Fruit fly (Drosophila melanogaster) whole organism, embryonic: Measurements from ENCODE around the gene CG10226.

ENCODE experiments used
- B-H1 ChIP-seq: fragments of 200-800 bp; sonication (Bioruptor generic); IDR thresholded peaks from 3 replicates; pipeline ENCODE4 v1.3.6; 2022; ENCODE audit warnings: missing biosample characterization, missing genetic modification characterization
- BtbVII ChIP-seq: fragments of 200-800 bp; sonication (Bioruptor generic); optimal IDR thresholded peaks from 3 replicates; lab custom pipeline; 2017; ENCODE audit warnings: missing biosample characterization, mild to moderate bottlenecking, missing genetic modification characterization
- C15 ChIP-seq: fragments of 200-800 bp; sonication (Bioruptor generic); IDR thresholded peaks from 3 replicates; pipeline ENCODE4 v1.3.6; 2022; ENCODE audit warnings: missing biosample characterization, missing genetic modification characterization
- CG10147 ChIP-seq: fragments of 200-800 bp; sonication (Bioruptor generic); optimal IDR thresholded peaks from 2 replicates; lab custom pipeline; 2019; ENCODE audit warnings: missing biosample characterization, mild to moderate bottlenecking, missing genetic modification characterization, moderate library complexity
- CG11456 ChIP-seq: fragments of 200-800 bp; sonication (Bioruptor generic); IDR thresholded peaks from 3 replicates; pipeline ENCODE4 v1.3.6; 2022; ENCODE audit warnings: missing biosample characterization, missing genetic modification characterization
- CG12942 ChIP-seq: fragments of 200-800 bp; sonication (Bioruptor generic); optimal IDR thresholded peaks from 3 replicates; lab custom pipeline; 2016; ENCODE audit warnings: missing biosample characterization, missing genetic modification characterization
- CG15479 ChIP-seq: fragments of 200-800 bp; sonication (Bioruptor generic); optimal IDR thresholded peaks from 3 replicates; lab custom pipeline; 2019; ENCODE audit warnings: missing biosample characterization, mild to moderate bottlenecking, missing genetic modification characterization, moderate library complexity
- CG17328 ChIP-seq: fragments of 200-800 bp; sonication (Bioruptor generic); IDR thresholded peaks from 2 replicates; pipeline ENCODE4 v1.3.6; 2022; ENCODE audit warnings: missing biosample characterization, missing genetic modification characterization
- CG17829 ChIP-seq: fragments of 200-800 bp; optimal IDR thresholded peaks from 2 replicates; lab custom pipeline; 2019; ENCODE audit warnings: missing biosample characterization, mild to moderate bottlenecking, missing genetic modification characterization, moderate library complexity
- CG18764 ChIP-seq: fragments of 200-800 bp; sonication (Bioruptor generic); optimal IDR thresholded peaks from 3 replicates; lab custom pipeline; 2016; ENCODE audit warnings: missing biosample characterization, missing genetic modification characterization
- CG2678 ChIP-seq: fragments of 200-800 bp; sonication (Bioruptor generic); optimal IDR thresholded peaks from 3 replicates; lab custom pipeline; 2019; ENCODE audit warnings: missing biosample characterization, mild to moderate bottlenecking, missing genetic modification characterization, moderate library complexity
- CG31224 ChIP-seq: fragments of 200-800 bp; sonication (Bioruptor generic); IDR thresholded peaks from 2 replicates; pipeline ENCODE4 v1.3.6; 2022; ENCODE audit warnings: missing biosample characterization, missing genetic modification characterization
- CG3281 ChIP-seq: fragments of 200-800 bp; sonication (Bioruptor generic); optimal IDR thresholded peaks from 3 replicates; lab custom pipeline; 2017; ENCODE audit warnings: missing biosample characterization, mild to moderate bottlenecking, missing genetic modification characterization
- CG3847 ChIP-seq: fragments of 200-800 bp; sonication (Bioruptor generic); IDR thresholded peaks from 2 replicates; pipeline ENCODE4 v1.3.6; 2022; ENCODE audit warnings: missing biosample characterization, missing genetic modification characterization
- CG4360 ChIP-seq: fragments of 200-800 bp; sonication (Bioruptor generic); IDR thresholded peaks from 2 replicates; pipeline ENCODE4 v1.3.6; 2022; ENCODE audit warnings: missing biosample characterization, missing genetic modification characterization
- CG4707 ChIP-seq: fragments of 200-800 bp; sonication (Bioruptor generic); optimal IDR thresholded peaks from 2 replicates; lab custom pipeline; 2018; ENCODE audit warnings: missing biosample characterization, mild to moderate bottlenecking, missing genetic modification characterization, moderate library complexity
- CG4730 ChIP-seq: fragments of 200-800 bp; sonication (Bioruptor generic); IDR thresholded peaks from 2 replicates; pipeline ENCODE4 v1.3.6; 2022; ENCODE audit warnings: missing biosample characterization, missing genetic modification characterization
- CG6791 ChIP-seq: fragments of 200-800 bp; sonication (Bioruptor generic); IDR thresholded peaks from 3 replicates; pipeline ENCODE4 v1.3.6; 2022; ENCODE audit warnings: missing biosample characterization, missing genetic modification characterization; ENCODE audit not compliant: partially characterized antibody
- CG9797 ChIP-seq: fragments of 200-800 bp; sonication (Bioruptor generic); optimal IDR thresholded peaks from 3 replicates; lab custom pipeline; 2018; ENCODE audit warnings: missing biosample characterization, mild to moderate bottlenecking, missing genetic modification characterization
- CG9817 ChIP-seq: fragments of 200-800 bp; sonication (Bioruptor generic); optimal IDR thresholded peaks from 2 replicates; lab custom pipeline; 2018; ENCODE audit warnings: missing biosample characterization, mild to moderate bottlenecking, missing genetic modification characterization, moderate library complexity
- D19B ChIP-seq: fragments of 200-800 bp; sonication (Bioruptor generic); optimal IDR thresholded peaks from 2 replicates; lab custom pipeline; 2017; ENCODE audit warnings: missing biosample characterization, mild to moderate bottlenecking, missing genetic modification characterization
- Deaf1 ChIP-seq: fragments of 200-800 bp; optimal IDR thresholded peaks from 3 replicates; lab custom pipeline; 2019; ENCODE audit warnings: missing biosample characterization, mild to moderate bottlenecking, missing genetic modification characterization, moderate library complexity
- H2.0 ChIP-seq: fragments of 200-800 bp; sonication (Bioruptor generic); IDR thresholded peaks from 2 replicates; pipeline ENCODE4 v1.3.6; 2022; ENCODE audit warnings: missing biosample characterization, missing genetic modification characterization
- HHEX ChIP-seq: fragments of 200-800 bp; sonication (Bioruptor generic); optimal IDR thresholded peaks from 3 replicates; lab custom pipeline; 2017; ENCODE audit warnings: missing biosample characterization, mild to moderate bottlenecking, missing genetic modification characterization, missing genetic modification reagents
- Hey ChIP-seq: fragments of 200-800 bp; sonication (Bioruptor generic); optimal IDR thresholded peaks from 3 replicates; lab custom pipeline; 2018; ENCODE audit warnings: missing biosample characterization, mild to moderate bottlenecking, missing genetic modification characterization
- Hmx ChIP-seq: fragments of 200-800 bp; sonication (Bioruptor generic); optimal IDR thresholded peaks from 2 replicates; lab custom pipeline; 2016; ENCODE audit warnings: missing biosample characterization, missing genetic modification characterization
- Hr3 ChIP-seq: fragments of 200-800 bp; sonication (Bioruptor generic); optimal IDR thresholded peaks from 3 replicates; lab custom pipeline; 2016; ENCODE audit warnings: missing biosample characterization, missing genetic modification characterization
- Myb ChIP-seq: fragments of 200-800 bp; sonication (Bioruptor generic); optimal IDR thresholded peaks from 2 replicates; lab custom pipeline; 2016; ENCODE audit warnings: missing biosample characterization, missing genetic modification characterization
- NfI ChIP-seq: fragments of 200-800 bp; sonication (Bioruptor generic); optimal IDR thresholded peaks from 3 replicates; lab custom pipeline; 2018; ENCODE audit warnings: missing biosample characterization, mild to moderate bottlenecking, missing genetic modification characterization, moderate library complexity
- Spps ChIP-seq: fragments of 200-800 bp; sonication (Bioruptor generic); optimal IDR thresholded peaks from 2 replicates; lab custom pipeline; 2018; ENCODE audit warnings: missing biosample characterization, mild to moderate bottlenecking, missing genetic modification characterization
- TFAM ChIP-seq: fragments of 200-800 bp; sonication (Bioruptor generic); optimal IDR thresholded peaks from 2 replicates; lab custom pipeline; 2017; ENCODE audit warnings: missing biosample characterization, missing genetic modification characterization, inconsistent platforms
- Xbp1 ChIP-seq: fragments of 200-800 bp; sonication (Bioruptor generic); optimal IDR thresholded peaks from 3 replicates; lab custom pipeline; 2016; ENCODE audit warnings: missing biosample characterization, mild to moderate bottlenecking, missing genetic modification characterization
- ac ChIP-seq: fragments of 200-800 bp; sonication (Bioruptor generic); optimal IDR thresholded peaks from 3 replicates; lab custom pipeline; 2017; ENCODE audit warnings: missing biosample characterization, mild to moderate bottlenecking, missing genetic modification characterization
- amos ChIP-seq: fragments of 200-800 bp; sonication (Bioruptor generic); IDR thresholded peaks from 2 replicates; pipeline ENCODE4 v1.3.6; 2022; ENCODE audit warnings: missing biosample characterization, missing genetic modification characterization; ENCODE audit not compliant: partially characterized antibody
- chinmo ChIP-seq: fragments of 200-800 bp; sonication (Bioruptor generic); IDR thresholded peaks from 4 replicates; pipeline ENCODE4 v1.3.6; 2022; ENCODE audit warnings: missing biosample characterization, missing genetic modification characterization; ENCODE audit not compliant: partially characterized antibody
- corto ChIP-seq: fragments of 200-800 bp; sonication (Bioruptor generic); optimal IDR thresholded peaks from 2 replicates; lab custom pipeline; 2016; ENCODE audit warnings: missing biosample characterization, mild to moderate bottlenecking, missing genetic modification characterization, moderate library complexity
- grau ChIP-seq: fragments of 200-800 bp; optimal IDR thresholded peaks from 3 replicates; lab custom pipeline; 2019; ENCODE audit warnings: missing biosample characterization, mild to moderate bottlenecking, missing genetic modification characterization, moderate library complexity
- hb ChIP-seq: fragments of 200-800 bp; sonication (Bioruptor generic); IDR thresholded peaks from 3 replicates; pipeline ENCODE4 v1.3.6; 2022; ENCODE audit warnings: missing biosample characterization, missing genetic modification characterization; ENCODE audit not compliant: partially characterized antibody
- her ChIP-seq: fragments of 200-800 bp; sonication (Bioruptor generic); optimal IDR thresholded peaks from 2 replicates; lab custom pipeline; 2016; ENCODE audit warnings: missing biosample characterization, missing genetic modification characterization
- luna ChIP-seq: fragments of 200-800 bp; sonication (Bioruptor generic); optimal IDR thresholded peaks from 2 replicates; lab custom pipeline; 2016; ENCODE audit warnings: missing biosample characterization, missing genetic modification characterization
- odd ChIP-seq: fragments of 200-800 bp; sonication (Bioruptor generic); optimal IDR thresholded peaks from 2 replicates; lab custom pipeline; 2017; ENCODE audit warnings: missing biosample characterization, mild to moderate bottlenecking, missing genetic modification characterization
- pan ChIP-seq, 4 experiments: fragments of >200 bp in 3 of 4; fragments of 200-800 bp in 1 of 4; sonication (Bioruptor generic) in 1 of 4; optimal IDR thresholded peaks in 3 of 4; IDR thresholded peaks in 1 of 4; 2 replicates each; pipeline versions ENCODE4 v1.3.6 to Lab custom; 2017 to 2022; ENCODE audit warnings: missing biosample characterization in 2 of 4, missing genetic modification characterization in 2 of 4, mixed read lengths in 1 of 4
- pros ChIP-seq: fragments of 200-800 bp; sonication (Bioruptor generic); optimal IDR thresholded peaks from 3 replicates; lab custom pipeline; 2019; ENCODE audit warnings: missing biosample characterization, mild to moderate bottlenecking, missing genetic modification characterization, moderate library complexity
- scrt ChIP-seq: fragments of 200-800 bp; sonication (Bioruptor generic); optimal IDR thresholded peaks from 2 replicates; lab custom pipeline; 2018; ENCODE audit warnings: missing biosample characterization, mild to moderate bottlenecking, missing genetic modification characterization, moderate library complexity
- sr ChIP-seq: fragments of 200-800 bp; sonication (Bioruptor generic); IDR thresholded peaks from 3 replicates; pipeline ENCODE4 v1.3.6; 2022; ENCODE audit warnings: missing biosample characterization, missing genetic modification characterization
- tin ChIP-seq: fragments of 200-800 bp; sonication (Bioruptor generic); optimal IDR thresholded peaks from 3 replicates; lab custom pipeline; 2016; ENCODE audit warnings: missing biosample characterization, missing genetic modification characterization
- unpg ChIP-seq: fragments of 200-800 bp; sonication (Bioruptor generic); optimal IDR thresholded peaks from 3 replicates; lab custom pipeline; 2018; ENCODE audit warnings: missing biosample characterization, mild to moderate bottlenecking, missing genetic modification characterization, moderate library complexity

CG10226 gene

DNA sequence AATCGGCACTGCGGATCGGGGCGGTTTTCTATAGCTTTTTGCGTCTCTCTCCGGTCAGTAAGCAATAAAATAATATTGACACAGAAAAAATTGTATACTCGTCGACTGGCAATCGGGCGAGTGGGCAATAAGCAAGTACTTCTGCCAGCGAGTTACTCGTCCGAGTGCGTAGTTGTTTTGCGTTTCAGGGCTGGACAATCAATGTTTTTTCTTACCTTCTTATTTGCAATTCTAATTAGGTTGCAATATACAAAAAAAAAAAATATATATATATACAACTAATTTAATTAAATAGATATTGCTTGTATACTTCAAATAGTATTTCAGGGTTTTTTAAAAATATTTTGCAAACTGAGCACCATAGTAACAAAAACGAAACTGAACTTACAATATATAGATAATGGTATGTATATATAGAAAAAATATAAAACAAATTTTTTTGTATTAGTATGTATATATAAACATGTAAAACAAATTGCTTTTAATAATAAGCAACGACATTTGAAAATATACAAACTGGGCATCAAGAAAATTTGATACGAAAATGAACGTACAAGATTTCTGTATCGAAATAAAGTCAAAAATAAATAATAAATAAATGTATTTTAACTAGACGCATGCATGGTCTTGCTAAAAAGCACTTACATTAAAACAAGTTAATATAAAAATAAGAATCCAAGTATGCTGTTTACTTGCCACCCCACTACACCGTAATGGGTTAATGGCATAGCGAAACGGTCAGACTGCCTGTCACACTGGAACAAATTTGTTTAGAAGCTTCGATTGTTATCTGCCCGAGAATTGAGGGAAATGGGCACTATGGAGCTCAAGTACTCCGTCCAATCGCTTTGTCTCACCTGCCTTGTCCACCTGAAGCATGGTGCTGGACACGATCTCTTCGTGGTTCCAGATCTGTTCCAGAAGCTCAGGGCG, 50.6 kb downstream of the CG10226 start, which contains the start of the genes D19A and CG7386 (continued):
- TF ChIP-seq CG17328 (GFP tag; lab: Robert Waterston, UW) (peak; percentile 54), pros (GFP tag; lab: Kevin White, UChicago) (no peak), Hey (tag; lab: Kevin White, UChicago) (no peak), BtbVII (no peak), Hmx (GFP tag; lab: Kevin White, UChicago) (no peak), CG18764 (GFP tag; lab: Kevin White, UChicago) (peak; percentile 4), sr (0 out of 3 replicates have a peak, but pooled peaks have one; percentile 8), CG6791 (GFP tag; lab: Robert Waterston, UW) (peak; percentile 41; the same call in 1 of the 3 replicates), Deaf1 (tag; lab: Kevin White, UChicago) (no peak), CG3281 (GFP tag; lab: Kevin White, UChicago) (peak; percentile 38), amos (GFP tag; lab: Robert Waterston, UW) (peak; percentile 34; the same call in 1 of the 2 replicates), Xbp1 (GFP tag; lab: Kevin White, UChicago) (peak; percentile 67), D19B (GFP tag; lab: Kevin White, UChicago) (peak; percentile 63), corto (no peak), CG11456 (GFP tag; lab: Robert Waterston, UW) (peak; percentile 78), CG2678 (tag; lab: Kevin White, UChicago) (peak; percentile 71), hb (no peak), tin (GFP tag; lab: Kevin White, UChicago) (peak; percentile 43), HHEX (GFP tag; lab: Kevin White, UChicago) (peak; percentile 4), TFAM (no peak), pan (optimal IDR thresholded peaks at IDR 0.05; lab: Kevin White, UChicago) (no peak), pan (GFP tag; optimal IDR thresholded peaks at IDR 0.05 in 1 of 2, IDR thresholded peaks at IDR 0.05 in 1 of 2) (peak in 1 of 2 experiments; percentile 78), CG4360 (GFP tag; lab: Robert Waterston, UW) (no peak), her (GFP tag; lab: Kevin White, UChicago) (peak; percentile 49), grau (tag; lab: Kevin White, UChicago) (peak; percentile 49), Hr3 (GFP tag; lab: Kevin White, UChicago) (peak; percentile 34), C15 (GFP tag; lab: Robert Waterston, UW) (no peak), CG31224 (GFP tag; lab: Robert Waterston, UW) (0 out of 2 replicates have a peak, but pooled peaks have one; percentile 29), chinmo (GFP tag; lab: Robert Waterston, UW) (no peak), CG9797 (GFP tag; lab: Kevin White, UChicago) (no peak), NfI (GFP tag; lab: Kevin White, UChicago) (peak; percentile 45), Myb (peak; percentile 22), CG9817 (tag; lab: Kevin White, UChicago) (peak; percentile 58), luna (no peak), scrt (GFP tag; lab: Kevin White, UChicago) (peak; percentile 8), H2.0 (GFP tag; lab: Robert Waterston, UW) (peak; percentile 59), CG12942 (no peak), B-H1 (GFP tag; lab: Robert Waterston, UW) (peak; percentile 16; the same call in 2 of the 3 replicates), Spps (tag; lab: Kevin White, UChicago) (no peak), odd (GFP tag; lab: Kevin White, UChicago) (no peak), CG10147 (GFP tag; lab: Kevin White, UChicago) (peak; percentile 45), unpg (peak; percentile 67), CG4730 (GFP tag; lab: Robert Waterston, UW) (peak; percentile 63), CG3847 (GFP tag; lab: Robert Waterston, UW) (peak; percentile 51), CG17829 (tag; lab: Kevin White, UChicago) (peak; percentile 64), ac (GFP tag; lab: Kevin White, UChicago) (no peak), CG4707 (GFP tag; lab: Kevin White, UChicago) (no peak), CG15479 (GFP tag; lab: Kevin White, UChicago) (no peak)
